Fruit fly (Drosophila melanogaster) whole organism, embryonic: ENCODE data around the gene mRpS31.

Source experiments
- CG10209 ChIP-seq: fragments of 200-800 bp; sonication (Bioruptor generic); optimal IDR thresholded peaks from 3 replicates; lab custom pipeline; 2017; ENCODE audit warnings: missing biosample characterization, mild to moderate bottlenecking, missing genetic modification characterization, missing genetic modification reagents
- CG10565 ChIP-seq: fragments of 200-800 bp; sonication (Bioruptor generic); optimal IDR thresholded peaks from 3 replicates; lab custom pipeline; 2016; ENCODE audit warnings: missing biosample characterization, mild to moderate bottlenecking, missing genetic modification characterization
- CG11695 ChIP-seq: fragments of 200-800 bp; sonication (Bioruptor generic); IDR thresholded peaks from 3 replicates; pipeline ENCODE4 v1.3.6; 2022; ENCODE audit warnings: missing biosample characterization, missing genetic modification characterization
- CG13624 ChIP-seq: fragments of 200-800 bp; sonication (Bioruptor generic); optimal IDR thresholded peaks from 2 replicates; lab custom pipeline; 2016; ENCODE audit warnings: missing biosample characterization, missing genetic modification characterization
- CG13775 ChIP-seq: fragments of 200-800 bp; sonication (Bioruptor generic); optimal IDR thresholded peaks from 3 replicates; lab custom pipeline; 2017; ENCODE audit warnings: missing biosample characterization, mild to moderate bottlenecking, missing genetic modification characterization
- CG13894 ChIP-seq: fragments of 200-800 bp; sonication (Bioruptor generic); optimal IDR thresholded peaks from 3 replicates; lab custom pipeline; 2018; ENCODE audit warnings: missing biosample characterization, mild to moderate bottlenecking, missing genetic modification characterization, moderate library complexity
- CG15514 ChIP-seq: fragments of 200-800 bp; sonication (Bioruptor generic); optimal IDR thresholded peaks from 3 replicates; lab custom pipeline; 2017; ENCODE audit warnings: missing biosample characterization, missing genetic modification characterization, mild to moderate bottlenecking, moderate library complexity, missing genetic modification reagents
- CG16863 ChIP-seq: fragments of 200-800 bp; sonication (Bioruptor generic); optimal IDR thresholded peaks from 3 replicates; lab custom pipeline; 2016; ENCODE audit warnings: missing biosample characterization, missing genetic modification characterization
- CG17802 ChIP-seq: fragments of 200-800 bp; sonication (Bioruptor generic); optimal IDR thresholded peaks from 2 replicates; lab custom pipeline; 2018; ENCODE audit warnings: missing biosample characterization, mild to moderate bottlenecking, missing genetic modification characterization, moderate library complexity
- CG33557 ChIP-seq: fragments of 200-800 bp; sonication (Bioruptor generic); optimal IDR thresholded peaks from 2 replicates; lab custom pipeline; 2019; ENCODE audit warnings: missing biosample characterization, mild to moderate bottlenecking, missing genetic modification characterization, moderate library complexity
- CG34224 ChIP-seq: fragments of 200-800 bp; sonication (Bioruptor generic); IDR thresholded peaks from 3 replicates; pipeline ENCODE4 v1.3.6; 2022; ENCODE audit warnings: missing biosample characterization, missing genetic modification characterization; ENCODE audit not compliant: partially characterized antibody
- CG34376 ChIP-seq: fragments of 200-800 bp; sonication (Bioruptor generic); optimal IDR thresholded peaks from 2 replicates; lab custom pipeline; 2018; ENCODE audit warnings: missing biosample characterization, mild to moderate bottlenecking, missing genetic modification characterization
- CG34422 ChIP-seq: fragments of 200-800 bp; sonication (Bioruptor generic); IDR thresholded peaks from 3 replicates; pipeline ENCODE4 v1.3.6; 2022; ENCODE audit warnings: missing biosample characterization, missing genetic modification characterization
- CG4282 ChIP-seq: fragments of 200-800 bp; sonication (Bioruptor generic); optimal IDR thresholded peaks from 2 replicates; lab custom pipeline; 2016; ENCODE audit warnings: missing biosample characterization, missing genetic modification characterization
- CG4707 ChIP-seq: fragments of 200-800 bp; sonication (Bioruptor generic); optimal IDR thresholded peaks from 2 replicates; lab custom pipeline; 2018; ENCODE audit warnings: missing biosample characterization, mild to moderate bottlenecking, missing genetic modification characterization, moderate library complexity
- CG6765 ChIP-seq: fragments of 200-800 bp; sonication (Bioruptor generic); optimal IDR thresholded peaks from 3 replicates; lab custom pipeline; 2017; ENCODE audit warnings: missing biosample characterization, mild to moderate bottlenecking, missing genetic modification characterization
- CG7556 ChIP-seq: fragments of 200-800 bp; sonication (Bioruptor generic); optimal IDR thresholded peaks from 2 replicates; lab custom pipeline; 2017; ENCODE audit warnings: missing biosample characterization, mild to moderate bottlenecking, missing genetic modification characterization
- CG7839 ChIP-seq: fragments of 200-800 bp; sonication (Bioruptor generic); optimal IDR thresholded peaks from 3 replicates; lab custom pipeline; 2018; ENCODE audit warnings: missing biosample characterization, mild to moderate bottlenecking, missing genetic modification characterization, moderate library complexity
- CG7987 ChIP-seq: fragments of 200-800 bp; sonication (Bioruptor generic); optimal IDR thresholded peaks from 2 replicates; lab custom pipeline; 2018; ENCODE audit warnings: missing biosample characterization, mild to moderate bottlenecking, missing genetic modification characterization, moderate library complexity
- CG8089 ChIP-seq: fragments of 200-800 bp; sonication (Bioruptor generic); optimal IDR thresholded peaks from 3 replicates; lab custom pipeline; 2016; ENCODE audit warnings: missing biosample characterization, missing genetic modification characterization
- CG8359 ChIP-seq: fragments of 200-800 bp; sonication (Bioruptor generic); optimal IDR thresholded peaks from 2 replicates; lab custom pipeline; 2017; ENCODE audit warnings: missing biosample characterization, mild to moderate bottlenecking, missing genetic modification characterization, borderline replicate concordance
- Fer1 ChIP-seq: fragments of 200-800 bp; sonication (Bioruptor generic); optimal IDR thresholded peaks from 2 replicates; lab custom pipeline; 2017; ENCODE audit warnings: missing biosample characterization, mild to moderate bottlenecking, missing genetic modification characterization
- HLH54F ChIP-seq: fragments of 200-800 bp; sonication (Bioruptor generic); optimal IDR thresholded peaks from 3 replicates; lab custom pipeline; 2016; ENCODE audit warnings: missing biosample characterization, missing genetic modification characterization
- Meics ChIP-seq: fragments of 200-800 bp; sonication (Bioruptor generic); optimal IDR thresholded peaks from 2 replicates; lab custom pipeline; 2017; ENCODE audit warnings: missing biosample characterization, mild to moderate bottlenecking, missing genetic modification characterization
- NC2α ChIP-seq: fragments of 200-800 bp; sonication (Bioruptor generic); optimal IDR thresholded peaks from 2 replicates; lab custom pipeline; 2016; ENCODE audit warnings: missing biosample characterization, missing genetic modification characterization
- Opbp ChIP-seq: fragments of 200-800 bp; sonication (Bioruptor generic); IDR thresholded peaks from 3 replicates; pipeline ENCODE4 v1.3.6; 2022; ENCODE audit warnings: missing biosample characterization, missing genetic modification characterization; ENCODE audit not compliant: partially characterized antibody
- Scr ChIP-seq: fragments of 200-800 bp; sonication (Bioruptor generic); IDR thresholded peaks from 2 replicates; pipeline ENCODE4 v1.3.6; 2022; ENCODE audit warnings: missing biosample characterization, missing genetic modification characterization; ENCODE audit not compliant: partially characterized antibody
- Six4 ChIP-seq: fragments of 200-800 bp; sonication (Bioruptor generic); optimal IDR thresholded peaks from 2 replicates; lab custom pipeline; 2016; ENCODE audit warnings: missing biosample characterization, missing genetic modification characterization
- TFAM ChIP-seq: fragments of 200-800 bp; sonication (Bioruptor generic); optimal IDR thresholded peaks from 2 replicates; lab custom pipeline; 2017; ENCODE audit warnings: missing biosample characterization, missing genetic modification characterization, inconsistent platforms
- ato ChIP-seq: fragments of 200-800 bp; sonication (Bioruptor generic); IDR thresholded peaks from 2 replicates; pipeline ENCODE4 v1.3.6; 2022; ENCODE audit warnings: missing biosample characterization, missing genetic modification characterization; ENCODE audit not compliant: partially characterized antibody
- cato ChIP-seq: fragments of 200-800 bp; sonication (Bioruptor generic); optimal IDR thresholded peaks from 2 replicates; lab custom pipeline; 2016; ENCODE audit warnings: missing biosample characterization, missing genetic modification characterization, borderline replicate concordance
- dm ChIP-seq: fragments of 200-800 bp; sonication (Bioruptor generic); optimal IDR thresholded peaks from 3 replicates; lab custom pipeline; 2016; ENCODE audit warnings: missing biosample characterization, missing genetic modification characterization
- ewg ChIP-seq: fragments of 200-800 bp; sonication (Bioruptor generic); optimal IDR thresholded peaks from 3 replicates; lab custom pipeline; 2017; ENCODE audit warnings: mild to moderate bottlenecking, missing biosample characterization, missing genetic modification reagents, missing genetic modification characterization
- eyg ChIP-seq: fragments of 200-800 bp; sonication (Bioruptor generic); optimal IDR thresholded peaks from 3 replicates; lab custom pipeline; 2016; ENCODE audit warnings: missing biosample characterization, missing genetic modification characterization
- gcm ChIP-seq: fragments of 200-800 bp; sonication (Bioruptor generic); optimal IDR thresholded peaks from 2 replicates; lab custom pipeline; 2019; ENCODE audit warnings: missing biosample characterization, mild to moderate bottlenecking, missing genetic modification characterization, moderate library complexity
- gfzf ChIP-seq: fragments of 200-800 bp; sonication (Bioruptor generic); optimal IDR thresholded peaks from 2 replicates; lab custom pipeline; 2016; ENCODE audit warnings: missing biosample characterization, mild to moderate bottlenecking, missing genetic modification characterization, moderate library complexity
- grau ChIP-seq: fragments of 200-800 bp; optimal IDR thresholded peaks from 3 replicates; lab custom pipeline; 2019; ENCODE audit warnings: missing biosample characterization, mild to moderate bottlenecking, missing genetic modification characterization, moderate library complexity
- hth ChIP-seq: fragments of >200 bp; optimal IDR thresholded peaks from 2 replicates; lab custom pipeline; 2017; ENCODE audit warnings: inconsistent platforms
- ind ChIP-seq: fragments of 200-800 bp; sonication (Bioruptor generic); optimal IDR thresholded peaks from 3 replicates; lab custom pipeline; 2016; ENCODE audit warnings: missing biosample characterization, missing genetic modification characterization
- inv ChIP-seq: fragments of 200-800 bp; sonication (Bioruptor generic); IDR thresholded peaks from 2 replicates; pipeline ENCODE4 v1.3.6; 2022; ENCODE audit warnings: missing biosample characterization, missing genetic modification characterization; ENCODE audit not compliant: partially characterized antibody
- prd ChIP-seq, 3 experiments: fragments of >200 bp in 2 of 3; fragments of 200-800 bp in 1 of 3; sonication (Bioruptor generic) in 1 of 3; optimal IDR thresholded peaks in 2 of 3; IDR thresholded peaks in 1 of 3; 2 replicates in 2 of 3; 3 replicates in 1 of 3; pipeline versions ENCODE4 v1.3.6 to Lab custom; 2017 to 2022; ENCODE audit warnings: missing biosample characterization in 1 of 3, missing genetic modification characterization in 1 of 3
- repo ChIP-seq: fragments of 200-800 bp; sonication (Bioruptor generic); optimal IDR thresholded peaks from 2 replicates; lab custom pipeline; 2016; ENCODE audit warnings: missing biosample characterization, missing genetic modification characterization
- run ChIP-seq: fragments of 200-800 bp; sonication (Bioruptor generic); optimal IDR thresholded peaks from 3 replicates; lab custom pipeline; 2018; ENCODE audit warnings: missing biosample characterization, mild to moderate bottlenecking, missing genetic modification characterization
- sr ChIP-seq: fragments of 200-800 bp; sonication (Bioruptor generic); IDR thresholded peaks from 3 replicates; pipeline ENCODE4 v1.3.6; 2022; ENCODE audit warnings: missing biosample characterization, missing genetic modification characterization
- tin ChIP-seq: fragments of 200-800 bp; sonication (Bioruptor generic); optimal IDR thresholded peaks from 3 replicates; lab custom pipeline; 2016; ENCODE audit warnings: missing biosample characterization, missing genetic modification characterization
- trem ChIP-seq: fragments of 200-800 bp; optimal IDR thresholded peaks from 3 replicates; lab custom pipeline; 2019; ENCODE audit warnings: missing biosample characterization, mild to moderate bottlenecking, missing genetic modification characterization, moderate library complexity
- wor ChIP-seq: fragments of 200-800 bp; sonication (Bioruptor generic); IDR thresholded peaks from 2 replicates; pipeline ENCODE4 v1.3.6; 2022; ENCODE audit warnings: missing biosample characterization, missing genetic modification characterization
- zen2 ChIP-seq: fragments of 200-800 bp; sonication (Bioruptor generic); IDR thresholded peaks from 3 replicates; pipeline ENCODE4 v1.3.6; 2022; ENCODE audit warnings: missing biosample characterization, missing genetic modification characterization; ENCODE audit not compliant: partially characterized antibody

The mRpS31 gene

DNA sequence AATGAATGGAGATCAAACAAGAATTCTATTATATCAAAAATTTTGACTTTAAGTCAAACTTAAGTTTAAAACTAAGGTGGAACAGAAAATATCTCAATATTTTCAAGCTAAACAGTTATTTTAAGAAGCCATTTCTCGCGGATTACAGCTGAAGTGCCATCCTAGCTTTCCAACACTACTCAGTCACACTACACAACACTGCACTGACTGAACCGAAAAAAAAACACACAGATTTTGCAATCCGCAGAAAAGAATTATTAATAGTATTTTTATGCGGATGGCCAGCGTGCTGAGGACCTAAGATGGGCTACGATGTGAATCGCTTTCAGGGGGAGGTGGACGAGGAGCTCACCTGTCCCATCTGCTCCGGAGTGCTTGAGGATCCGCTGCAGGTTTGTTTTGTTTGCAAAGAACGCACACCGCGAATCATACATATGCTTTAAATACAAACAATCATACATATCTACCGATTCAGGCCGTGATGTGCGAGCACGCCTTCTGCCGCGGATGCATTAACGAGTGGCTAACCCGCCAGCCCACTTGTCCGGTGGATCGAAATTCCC, 48.5 kb upstream of the mRpS31 start, which contains the start of gene elgi:
Gene elgi, plus strand, starts transcription at position 103 of the 563 bp plus-strand sequence.
- TF ChIP-seq Meics (GFP tag; lab: Kevin White, UChicago) (peak; percentile 41), CG11695 (no peak), grau (tag; lab: Kevin White, UChicago) (peak; percentile 41), CG7839 (no peak), CG34376 (GFP tag; lab: Kevin White, UChicago) (peak; percentile 67), CG4707 (GFP tag; lab: Kevin White, UChicago) (no peak), CG10209 (GFP tag; lab: Kevin White, UChicago) (peak; percentile 29), HLH54F (GFP tag; lab: Kevin White, UChicago) (peak; percentile 67), CG16863 (GFP tag; lab: Kevin White, UChicago) (peak; percentile 48), CG17802 (tag; lab: Kevin White, UChicago) (no peak), CG15514 (GFP tag; lab: Kevin White, UChicago) (peak; percentile 66), sr (GFP tag; lab: Robert Waterston, UW) (no peak), prd (optimal IDR thresholded peaks at IDR 0.05; lab: Kevin White, UChicago) (no peak), prd (GFP tag; IDR thresholded peaks at IDR 0.05; lab: Robert Waterston, UW) (0 out of 3 replicates have a peak, but pooled peaks have one; percentile 9), trem (tag; lab: Kevin White, UChicago) (peak; percentile 18), ewg (GFP tag; lab: Kevin White, UChicago) (no peak), cato (GFP tag; lab: Kevin White, UChicago) (no peak), CG8089 (peak; percentile 20), Six4 (GFP tag; lab: Kevin White, UChicago) (no peak), CG13894 (tag; lab: Kevin White, UChicago) (peak; percentile 22), eyg (peak; percentile 27), NC2α (GFP tag; lab: Kevin White, UChicago) (peak; percentile 1), CG33557 (GFP tag; lab: Kevin White, UChicago) (peak; percentile 30), TFAM (GFP tag; lab: Kevin White, UChicago) (no peak), tin (peak; percentile 62), CG13775 (GFP tag; lab: Kevin White, UChicago) (peak; percentile 23), CG7556 (peak; percentile 38), run (tag; lab: Kevin White, UChicago) (no peak), Opbp (0 out of 3 replicates have a peak, but pooled peaks have one; percentile 18), CG34224 (peak; percentile 40; the same call in 2 of the 3 replicates), CG6765 (peak; percentile 27), zen2 (GFP tag; lab: Robert Waterston, UW) (no peak; the same call in 2 of the 3 replicates), CG4282 (no peak), CG13624 (GFP tag; lab: Kevin White, UChicago) (peak; percentile 69), hth (lab: Kevin White, UChicago) (no peak), Fer1 (GFP tag; lab: Kevin White, UChicago) (peak; percentile 52), CG10565 (GFP tag; lab: Kevin White, UChicago) (no peak), wor (GFP tag; lab: Robert Waterston, UW) (no peak), ato (GFP tag; lab: Robert Waterston, UW) (no peak), CG34422 (GFP tag; lab: Robert Waterston, UW) (peak; percentile 46; the same call in 1 of the 3 replicates), inv (GFP tag; lab: Robert Waterston, UW) (no peak), Scr (GFP tag; lab: Robert Waterston, UW) (peak; percentile 22), dm (GFP tag; lab: Kevin White, UChicago) (peak; percentile 11), repo (GFP tag; lab: Kevin White, UChicago) (peak; percentile 52), gcm (no peak), ind (peak; percentile 66), gfzf (GFP tag; lab: Kevin White, UChicago) (peak; percentile 17), CG8359 (no peak), CG7987 (GFP tag; lab: Kevin White, UChicago) (no peak)
